Worm (Caenorhabditis elegans) whole organism, L4/young adult: ENCODE data around the gene C13G5.2.

Experiments
- W03F9.2 ChIP-seq: fragments of 150-350 bp; optimal IDR thresholded peaks from 2 replicates; lab custom pipeline; 2014; ENCODE audit warnings: missing biosample characterization, missing genetic modification characterization
- dao-5 ChIP-seq: sonication (generic microtip); optimal IDR thresholded peaks from 2 replicates; lab custom pipeline; 2016; ENCODE audit warnings: missing genotype, missing genetic modification characterization, moderate library complexity, missing compliant biosample characterization
- him-1 ChIP-seq: sonication (generic microtip); optimal IDR thresholded peaks from 2 replicates; lab custom pipeline; 2016; ENCODE audit warnings: missing genotype, missing genetic modification reagents, missing genetic modification characterization, missing compliant biosample characterization

DNA sequence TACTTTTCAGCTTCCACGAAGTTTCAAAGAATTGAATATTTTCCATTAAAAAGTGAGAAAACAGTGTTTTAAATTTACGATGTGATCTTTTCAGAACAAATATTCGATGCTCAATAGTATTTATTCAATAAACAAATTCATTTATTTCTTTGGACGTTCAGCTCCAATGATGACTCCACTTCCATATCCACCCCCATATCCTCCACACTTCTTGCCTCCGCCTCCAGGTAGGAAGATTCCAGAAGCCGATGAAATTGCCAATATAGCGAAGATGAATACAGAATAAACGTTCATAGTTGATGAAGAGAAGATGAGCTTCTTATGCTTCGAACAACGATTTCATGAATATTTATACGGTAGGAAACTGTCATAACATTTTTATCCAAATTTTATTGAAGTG, 29.1 kb downstream of the C13G5.2 start, which contains the start of gene fip-3:
- no peak for TF ChIP-seq him-1 (tag; lab: Kevin White, UChicago)
- TF ChIP-seq dao-5 (tag; lab: Kevin White, UChicago) = no peak
- TF ChIP-seq W03F9.2 (tag; lab: Kevin White, UChicago) = no peak
